Worm (Caenorhabditis elegans): Measurements from ENCODE around the gene fbxb-87.
A peak's percentile ranks its signal among the peaks of the same experiment; 100 is the strongest.

Gene fbxb-87

ce11 chrIII:10939184-10939583 lies 44.9 kb downstream of the fbxb-87 start:
- TF ChIP-seq egrh-3 (GFP tag; IDR thresholded peaks at IDR 0.05) (peak; percentile 59; the same call in 1 of the 2 replicates), dpff-1 (tag; optimal IDR thresholded peaks at IDR 0.05) (no peak), C06A6.2 (GFP tag; conservative IDR thresholded peaks at IDR 0.05) (no peak), ceh-100 (GFP tag; IDR thresholded peaks at IDR 0.05) (no peak), C17E4.6 (GFP tag; IDR thresholded peaks at IDR 0.05) (no peak), snpc-1.1 (tag; optimal IDR thresholded peaks at IDR 0.05; ENCODE audit: insufficient read depth) (no peak), Y79H2A.3 (GFP tag; conservative IDR thresholded peaks at IDR 0.05) (no peak), aptf-3 (GFP tag; IDR thresholded peaks at IDR 0.05) (no peak), zfh-2 (GFP tag; conservative IDR thresholded peaks at IDR 0.05) (peak; percentile 81), ets-4 (GFP tag; optimal IDR thresholded peaks at IDR 0.05) (no peak), efl-1 (GFP tag; optimal IDR thresholded peaks at IDR 0.05) (no peak), D2030.7 (GFP tag; IDR thresholded peaks at IDR 0.05) (no peak), chd-7 (tag; optimal IDR thresholded peaks at IDR 0.05) (no peak), F22D6.2 (tag; optimal IDR thresholded peaks at IDR 0.05) (no peak), hmg-20 (GFP tag; IDR thresholded peaks at IDR 0.05) (no peak), B0019.2 (GFP tag; conservative IDR thresholded peaks at IDR 0.05) (no peak), tbx-9 (tag; optimal IDR thresholded peaks at IDR 0.05; ENCODE audit: borderline replicate concordance) (no peak), Y67H2A.10 (GFP tag; conservative IDR thresholded peaks at IDR 0.05) (no peak)

ce11 chrIII:10942905-10943304 lies 48.6 kb downstream of the fbxb-87 start:
- TF ChIP-seq T07F8.4 (tag; optimal IDR thresholded peaks at IDR 0.05) (no peak), ztf-28 (GFP tag; IDR thresholded peaks at IDR 0.05) (no peak), snpc-1.3 (tag; optimal IDR thresholded peaks at IDR 0.05; ENCODE audit: insufficient read depth) (no peak), F33H1.4 (GFP tag; IDR thresholded peaks at IDR 0.05) (no peak), ztf-18 (tag; optimal IDR thresholded peaks at IDR 0.05) (no peak), sptf-2 (GFP tag; optimal IDR thresholded peaks at IDR 0.05) (no peak), xnd-1 (tag; optimal IDR thresholded peaks at IDR 0.05) (no peak), nhr-27 (tag; optimal IDR thresholded peaks at IDR 0.05) (no peak), madf-6 (GFP tag; IDR thresholded peaks at IDR 0.05) (no peak)

ce11 chrIII:10945537-10945936 lies 51.2 kb downstream of the fbxb-87 start:
- no peak for TF ChIP-seq zfh-2 (GFP tag; conservative IDR thresholded peaks at IDR 0.05)
- no peak for TF ChIP-seq K12H6.12 (tag; optimal IDR thresholded peaks at IDR 0.05)
- TF ChIP-seq egl-44 (GFP tag; IDR thresholded peaks at IDR 0.05): no peak
- TF ChIP-seq lin-35 (GFP tag; optimal IDR thresholded peaks at IDR 0.05): no peak
- TF ChIP-seq rcor-1 (GFP tag; IDR thresholded peaks at IDR 0.05): no peak
- no peak for TF ChIP-seq die-1 (tag; optimal IDR thresholded peaks at IDR 0.05)
- TF ChIP-seq F49E8.2 (tag; optimal IDR thresholded peaks at IDR 0.05; ENCODE audit: insufficient read depth): no peak

All from whole organism, young adult.